Fruit fly (Drosophila melanogaster) whole organism, embryonic: ENCODE measurements around the gene snz.

Experiments
- ATbp ChIP-seq: fragments of 200-800 bp; sonication (Bioruptor generic); optimal IDR thresholded peaks from 2 replicates; lab custom pipeline; 2017; ENCODE audit warnings: missing biosample characterization, mild to moderate bottlenecking, missing genetic modification characterization, missing genetic modification reagents
- CG10366 ChIP-seq: fragments of 200-800 bp; sonication (Bioruptor generic); IDR thresholded peaks from 2 replicates; pipeline ENCODE4 v1.3.6; 2022; ENCODE audit warnings: missing biosample characterization, missing genetic modification characterization
- CG10462 ChIP-seq: fragments of 200-800 bp; sonication (Bioruptor generic); optimal IDR thresholded peaks from 2 replicates; lab custom pipeline; 2016; ENCODE audit warnings: missing biosample characterization, missing genetic modification characterization
- CG11247 ChIP-seq: fragments of 200-800 bp; sonication (Bioruptor generic); IDR thresholded peaks from 2 replicates; pipeline ENCODE4 v1.3.6; 2022; ENCODE audit warnings: missing biosample characterization, missing genetic modification characterization
- CG12769 ChIP-seq: fragments of 200-800 bp; sonication (Bioruptor generic); optimal IDR thresholded peaks from 2 replicates; lab custom pipeline; 2019; ENCODE audit warnings: missing biosample characterization, mild to moderate bottlenecking, missing genetic modification characterization, moderate library complexity
- CG13123 ChIP-seq: fragments of 200-800 bp; sonication (Bioruptor generic); optimal IDR thresholded peaks from 2 replicates; lab custom pipeline; 2016; ENCODE audit warnings: missing biosample characterization, missing genetic modification characterization
- CG13424 ChIP-seq: fragments of 200-800 bp; sonication (Bioruptor generic); optimal IDR thresholded peaks from 2 replicates; lab custom pipeline; 2019; ENCODE audit warnings: missing biosample characterization, mild to moderate bottlenecking, missing genetic modification characterization, moderate library complexity
- CG15073 ChIP-seq: fragments of 200-800 bp; sonication (Bioruptor generic); optimal IDR thresholded peaks from 2 replicates; lab custom pipeline; 2016; ENCODE audit warnings: missing biosample characterization, missing genetic modification characterization
- CG16815 ChIP-seq: fragments of 200-800 bp; sonication (Bioruptor generic); optimal IDR thresholded peaks from 3 replicates; lab custom pipeline; 2017; ENCODE audit warnings: missing biosample characterization, mild to moderate bottlenecking, missing genetic modification characterization
- CG17186 ChIP-seq: fragments of 200-800 bp; sonication (Bioruptor generic); optimal IDR thresholded peaks from 3 replicates; lab custom pipeline; 2017; ENCODE audit warnings: missing biosample characterization, missing genetic modification reagents, missing genetic modification characterization
- CG17328 ChIP-seq: fragments of 200-800 bp; sonication (Bioruptor generic); IDR thresholded peaks from 2 replicates; pipeline ENCODE4 v1.3.6; 2022; ENCODE audit warnings: missing biosample characterization, missing genetic modification characterization
- CG17568 ChIP-seq: fragments of 200-800 bp; sonication (Bioruptor generic); optimal IDR thresholded peaks from 2 replicates; lab custom pipeline; 2018; ENCODE audit warnings: missing biosample characterization, mild to moderate bottlenecking, missing genetic modification characterization, moderate library complexity
- CG30020 ChIP-seq: fragments of 200-800 bp; optimal IDR thresholded peaks from 2 replicates; lab custom pipeline; 2019; ENCODE audit warnings: missing biosample characterization, mild to moderate bottlenecking, missing genetic modification characterization, moderate library complexity
- CG3065 ChIP-seq: fragments of 200-800 bp; sonication (Bioruptor generic); optimal IDR thresholded peaks from 2 replicates; lab custom pipeline; 2016; ENCODE audit warnings: missing biosample characterization, missing genetic modification characterization
- CG31388 ChIP-seq: fragments of 200-800 bp; sonication (Bioruptor generic); optimal IDR thresholded peaks from 2 replicates; lab custom pipeline; 2016; ENCODE audit warnings: missing biosample characterization, missing genetic modification characterization
- CG33213 ChIP-seq: fragments of 200-800 bp; sonication (Bioruptor generic); optimal IDR thresholded peaks from 3 replicates; lab custom pipeline; 2016; ENCODE audit warnings: missing biosample characterization, missing genetic modification characterization
- CG34422 ChIP-seq: fragments of 200-800 bp; sonication (Bioruptor generic); IDR thresholded peaks from 3 replicates; pipeline ENCODE4 v1.3.6; 2022; ENCODE audit warnings: missing biosample characterization, missing genetic modification characterization
- CG4282 ChIP-seq: fragments of 200-800 bp; sonication (Bioruptor generic); optimal IDR thresholded peaks from 2 replicates; lab custom pipeline; 2016; ENCODE audit warnings: missing biosample characterization, missing genetic modification characterization
- CG6791 ChIP-seq: fragments of 200-800 bp; sonication (Bioruptor generic); IDR thresholded peaks from 3 replicates; pipeline ENCODE4 v1.3.6; 2022; ENCODE audit warnings: missing biosample characterization, missing genetic modification characterization; ENCODE audit not compliant: partially characterized antibody
- CG7745 ChIP-seq: fragments of 200-800 bp; sonication (Bioruptor generic); optimal IDR thresholded peaks from 2 replicates; lab custom pipeline; 2018; ENCODE audit warnings: missing biosample characterization, mild to moderate bottlenecking, missing genetic modification characterization, moderate library complexity
- CG9817 ChIP-seq: fragments of 200-800 bp; sonication (Bioruptor generic); optimal IDR thresholded peaks from 2 replicates; lab custom pipeline; 2018; ENCODE audit warnings: missing biosample characterization, mild to moderate bottlenecking, missing genetic modification characterization, moderate library complexity
- CTCF ChIP-seq: fragments of 200-800 bp; sonication (Bioruptor generic); optimal IDR thresholded peaks from 2 replicates; lab custom pipeline; 2017; ENCODE audit warnings: missing biosample characterization, mild to moderate bottlenecking, missing genetic modification characterization, moderate library complexity
- CkIIα-i1 ChIP-seq: fragments of 200-800 bp; sonication (Bioruptor generic); IDR thresholded peaks from 2 replicates; pipeline ENCODE4 v1.3.6; 2022; ENCODE audit warnings: missing biosample characterization, missing genetic modification characterization
- Elba2 ChIP-seq: fragments of 200-800 bp; sonication (Bioruptor generic); optimal IDR thresholded peaks from 3 replicates; lab custom pipeline; 2016; ENCODE audit warnings: missing biosample characterization, missing genetic modification characterization
- NC2α ChIP-seq: fragments of 200-800 bp; sonication (Bioruptor generic); optimal IDR thresholded peaks from 2 replicates; lab custom pipeline; 2016; ENCODE audit warnings: missing biosample characterization, missing genetic modification characterization
- Nf-YA ChIP-seq: fragments of 200-800 bp; sonication (Bioruptor generic); IDR thresholded peaks from 2 replicates; pipeline ENCODE4 v1.3.6; 2022; ENCODE audit warnings: missing biosample characterization, missing genetic modification characterization
- Vsx1 ChIP-seq: fragments of 200-800 bp; sonication (Bioruptor generic); optimal IDR thresholded peaks from 2 replicates; lab custom pipeline; 2017; ENCODE audit warnings: missing biosample characterization, mild to moderate bottlenecking, missing genetic modification characterization, missing genetic modification reagents
- bowl ChIP-seq: fragments of 200-800 bp; sonication (Bioruptor generic); IDR thresholded peaks from 2 replicates; pipeline ENCODE4 v1.3.6; 2022; ENCODE audit warnings: missing biosample characterization, missing genetic modification characterization
- croc ChIP-seq: fragments of 200-800 bp; sonication (Bioruptor generic); conservative IDR thresholded peaks from 3 replicates; pipeline ENCODE4 v1.3.6; 2022; ENCODE audit warnings: missing biosample characterization, missing genetic modification characterization
- dati ChIP-seq: fragments of 200-800 bp; sonication (Bioruptor generic); IDR thresholded peaks from 2 replicates; pipeline ENCODE4 v1.3.6; 2022; ENCODE audit warnings: missing biosample characterization, missing genetic modification characterization
- dmrt11E ChIP-seq: fragments of 200-800 bp; sonication (Bioruptor generic); optimal IDR thresholded peaks from 3 replicates; lab custom pipeline; 2018; ENCODE audit warnings: missing biosample characterization, mild to moderate bottlenecking, missing genetic modification characterization, moderate library complexity
- ewg ChIP-seq: fragments of 200-800 bp; sonication (Bioruptor generic); optimal IDR thresholded peaks from 3 replicates; lab custom pipeline; 2017; ENCODE audit warnings: mild to moderate bottlenecking, missing biosample characterization, missing genetic modification reagents, missing genetic modification characterization
- fd102C ChIP-seq: fragments of 200-800 bp; sonication (Bioruptor generic); optimal IDR thresholded peaks from 2 replicates; lab custom pipeline; 2018; ENCODE audit warnings: missing biosample characterization, mild to moderate bottlenecking, missing genetic modification characterization, moderate library complexity
- fru ChIP-seq: fragments of >200 bp; optimal IDR thresholded peaks from 2 replicates; lab custom pipeline; 2017
- gsb ChIP-seq: fragments of 200-800 bp; sonication (Bioruptor generic); IDR thresholded peaks from 2 replicates; pipeline ENCODE4 v1.3.6; 2022; ENCODE audit warnings: missing biosample characterization, missing genetic modification characterization
- ham ChIP-seq: fragments of 200-800 bp; sonication (Bioruptor generic); IDR thresholded peaks from 2 replicates; pipeline ENCODE4 v1.3.6; 2022; ENCODE audit warnings: missing biosample characterization, missing genetic modification characterization
- ind ChIP-seq: fragments of 200-800 bp; sonication (Bioruptor generic); optimal IDR thresholded peaks from 3 replicates; lab custom pipeline; 2016; ENCODE audit warnings: missing biosample characterization, missing genetic modification characterization
- ken ChIP-seq: fragments of 200-800 bp; sonication (Bioruptor generic); IDR thresholded peaks from 3 replicates; pipeline ENCODE4 v1.3.6; 2022; ENCODE audit warnings: missing biosample characterization, missing genetic modification characterization
- klu ChIP-seq: fragments of 200-800 bp; sonication (Bioruptor generic); IDR thresholded peaks from 2 replicates; pipeline ENCODE4 v1.3.6; 2022; ENCODE audit warnings: missing biosample characterization, missing genetic modification characterization
- knrl ChIP-seq: fragments of 200-800 bp; sonication (Bioruptor generic); IDR thresholded peaks from 3 replicates; pipeline ENCODE4 v1.3.6; 2022; ENCODE audit warnings: missing biosample characterization, missing genetic modification characterization; ENCODE audit not compliant: partially characterized antibody
- lov ChIP-seq, 2 experiments: fragments of 200-800 bp in 1 of 2; fragments of >200 bp in 1 of 2; sonication (Bioruptor generic) in 1 of 2; IDR thresholded peaks in 1 of 2; optimal IDR thresholded peaks in 1 of 2; 2 replicates in 1 of 2; 3 replicates in 1 of 2; pipeline versions ENCODE4 v1.3.6 to Lab custom; 2017 to 2022; ENCODE audit warnings: missing biosample characterization in 1 of 2, missing genetic modification characterization in 1 of 2
- mld ChIP-seq: fragments of 200-800 bp; sonication (Bioruptor generic); IDR thresholded peaks from 3 replicates; pipeline ENCODE4 v1.3.6; 2022; ENCODE audit warnings: missing biosample characterization, missing genetic modification characterization; ENCODE audit not compliant: partially characterized antibody
- psq ChIP-seq: fragments of 200-800 bp; sonication (Bioruptor generic); optimal IDR thresholded peaks from 2 replicates; lab custom pipeline; 2017; ENCODE audit warnings: missing biosample characterization, missing genetic modification characterization
- pzg ChIP-seq: fragments of 200-800 bp; sonication (Bioruptor generic); optimal IDR thresholded peaks from 3 replicates; lab custom pipeline; 2018; ENCODE audit warnings: missing biosample characterization, mild to moderate bottlenecking, missing genetic modification characterization, moderate library complexity
- run ChIP-seq: fragments of 200-800 bp; sonication (Bioruptor generic); optimal IDR thresholded peaks from 3 replicates; lab custom pipeline; 2018; ENCODE audit warnings: missing biosample characterization, mild to moderate bottlenecking, missing genetic modification characterization
- tap ChIP-seq: fragments of 200-800 bp; optimal IDR thresholded peaks from 3 replicates; lab custom pipeline; 2019; ENCODE audit warnings: missing biosample characterization, mild to moderate bottlenecking, missing genetic modification characterization, moderate library complexity
- tgo ChIP-seq: fragments of 200-800 bp; sonication (Bioruptor generic); IDR thresholded peaks from 3 replicates; pipeline ENCODE4 v1.3.6; 2022; ENCODE audit warnings: missing biosample characterization, missing genetic modification characterization
- unc-4 ChIP-seq: fragments of 200-800 bp; sonication (Bioruptor generic); IDR thresholded peaks from 2 replicates; pipeline ENCODE4 v1.3.6; 2022; ENCODE audit warnings: missing biosample characterization, missing genetic modification characterization; ENCODE audit not compliant: partially characterized antibody

snz gene

DNA sequence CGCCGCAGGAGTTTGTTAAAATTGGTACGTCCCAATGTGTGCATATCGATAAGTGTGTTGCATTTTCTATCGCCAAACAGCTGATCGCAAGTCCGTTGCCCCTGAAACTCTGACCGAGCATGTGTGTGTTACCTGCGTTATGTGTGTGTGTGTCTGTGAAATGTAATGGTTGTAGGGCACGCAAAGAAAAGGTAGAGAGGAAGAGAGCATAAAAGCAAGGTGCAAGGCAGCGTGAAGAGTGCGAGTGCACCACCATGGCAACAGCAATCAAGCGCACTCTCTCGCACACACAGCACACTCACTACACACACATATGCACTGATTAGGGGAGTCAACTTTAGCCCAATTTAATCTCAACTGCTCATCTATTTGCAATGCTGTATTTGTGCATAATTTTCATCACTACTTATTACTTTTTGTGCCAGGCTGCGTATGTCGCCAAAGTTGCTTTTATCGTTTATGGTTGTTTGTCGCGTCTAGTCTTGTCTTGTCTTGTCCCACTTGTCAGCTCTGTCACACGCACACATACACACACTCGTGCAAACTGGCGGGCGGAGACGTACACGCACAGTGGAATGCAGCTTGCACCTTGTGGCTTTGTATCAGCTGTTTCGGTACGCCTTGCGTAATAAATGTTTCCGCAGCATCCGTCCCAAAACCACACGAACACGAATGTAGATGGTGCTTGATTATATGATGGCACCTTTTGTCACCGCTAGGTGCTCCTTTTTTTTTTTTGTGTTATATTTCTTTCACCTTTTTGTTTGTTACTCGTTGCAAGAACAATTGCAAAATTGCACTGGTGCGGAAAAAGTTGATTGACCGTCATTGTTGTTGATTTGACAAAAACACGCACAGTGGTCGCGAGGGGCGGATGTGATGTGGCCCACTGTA is 25.9 kb downstream of the snz start (continued):
- TF ChIP-seq CG34422 (GFP tag; lab: Robert Waterston, UW) = peak; percentile 58; the same call in 2 of the 3 replicates
- peak; percentile 22 for TF ChIP-seq Vsx1
- TF ChIP-seq dmrt11E (tag; lab: Kevin White, UChicago) = peak; percentile 86
- TF ChIP-seq CG10366 (GFP tag; lab: Robert Waterston, UW) = peak; percentile 65; the same call in 1 of the 2 replicates
- TF ChIP-seq CG30020 (tag; lab: Kevin White, UChicago) = peak; percentile 38
- TF ChIP-seq CkIIα-i1 (GFP tag; lab: Robert Waterston, UW) = no peak
- TF ChIP-seq lov (optimal IDR thresholded peaks at IDR 0.05; lab: Kevin White, UChicago) = no peak
- TF ChIP-seq lov (GFP tag; IDR thresholded peaks at IDR 0.05; lab: Robert Waterston, UW) = no peak
- TF ChIP-seq ken (GFP tag; lab: Robert Waterston, UW) = peak; percentile 66; the same call in 2 of the 3 replicates
- TF ChIP-seq CG13123 (GFP tag; lab: Kevin White, UChicago) = peak; percentile 23
- peak; percentile 53 for TF ChIP-seq CG9817
- TF ChIP-seq CG7745 (tag; lab: Kevin White, UChicago) = no peak
- TF ChIP-seq NC2α (GFP tag; lab: Kevin White, UChicago) = peak; percentile 78
- no peak for TF ChIP-seq CG11247
- TF ChIP-seq CTCF (GFP tag; lab: Kevin White, UChicago) = peak; percentile 26
- peak; percentile 37 for TF ChIP-seq CG31388 (GFP tag; lab: Kevin White, UChicago)
- TF ChIP-seq fd102C (GFP tag; lab: Kevin White, UChicago) = peak; percentile 24
- peak; percentile 54 for TF ChIP-seq CG17186 (GFP tag; lab: Kevin White, UChicago)
- TF ChIP-seq ham (GFP tag; lab: Robert Waterston, UW) = no peak
- peak; percentile 36; the same call in 1 of the 2 replicates for TF ChIP-seq dati (GFP tag; lab: Robert Waterston, UW)
- no peak for TF ChIP-seq knrl (GFP tag; lab: Robert Waterston, UW)
- TF ChIP-seq tgo = peak; percentile 66; the same call in 2 of the 3 replicates
- TF ChIP-seq psq (GFP tag; lab: Kevin White, UChicago) = peak; percentile 35
- TF ChIP-seq Nf-YA (GFP tag; lab: Robert Waterston, UW) = peak; percentile 20; the same call in 1 of the 2 replicates
- peak; percentile 66 for TF ChIP-seq run (tag; lab: Kevin White, UChicago)
- peak; percentile 77 for TF ChIP-seq CG10462 (GFP tag; lab: Kevin White, UChicago)
- TF ChIP-seq mld (GFP tag; lab: Robert Waterston, UW) = no peak
- peak; percentile 80 for TF ChIP-seq ewg (GFP tag; lab: Kevin White, UChicago)
- peak; percentile 55 for TF ChIP-seq CG17568 (GFP tag; lab: Kevin White, UChicago)
- TF ChIP-seq ATbp = peak; percentile 88
- TF ChIP-seq CG15073 = peak; percentile 2
- TF ChIP-seq CG13424 (tag; lab: Kevin White, UChicago) = peak; percentile 87
- peak; percentile 80 for TF ChIP-seq CG4282 (GFP tag; lab: Kevin White, UChicago)
- TF ChIP-seq CG16815 = peak; percentile 87
- TF ChIP-seq ind (GFP tag; lab: Kevin White, UChicago) = peak; percentile 75
- TF ChIP-seq CG12769 (tag; lab: Kevin White, UChicago) = no peak
- TF ChIP-seq CG3065 (GFP tag; lab: Kevin White, UChicago) = peak; percentile 53
- peak; percentile 58 for TF ChIP-seq CG33213 (GFP tag; lab: Kevin White, UChicago)
- TF ChIP-seq unc-4 (GFP tag; lab: Robert Waterston, UW) = no peak
- no peak for TF ChIP-seq pzg (GFP tag; lab: Kevin White, UChicago)
- no peak for TF ChIP-seq Elba2 (GFP tag; lab: Kevin White, UChicago)
- peak; percentile 61; the same call in 1 of the 2 replicates for TF ChIP-seq klu (GFP tag; lab: Robert Waterston, UW)
- no peak for TF ChIP-seq CG6791
- TF ChIP-seq croc (GFP tag; lab: Robert Waterston, UW) = peak; percentile 86
- TF ChIP-seq CG17328 = peak; percentile 68
- TF ChIP-seq fru = no peak
- peak; percentile 52 for TF ChIP-seq tap (tag; lab: Kevin White, UChicago)
- peak; percentile 31; the same call in 1 of the 2 replicates for TF ChIP-seq bowl (GFP tag; lab: Robert Waterston, UW)
- TF ChIP-seq gsb (GFP tag; lab: Robert Waterston, UW) = no peak
